Worm (Caenorhabditis elegans): ENCODE measurements around the gene iglr-1.

ce11 chrX:14978756-14979155, 12.4 kb downstream of the iglr-1 start:
- TF ChIP-seq elt-3 (tag; optimal IDR thresholded peaks at IDR 0.05) (no peak), tbx-2 (tag; optimal IDR thresholded peaks at IDR 0.05) (peak; percentile 19), pqm-1 (tag; optimal IDR thresholded peaks at IDR 0.05) (no peak), nhr-76 (tag; optimal IDR thresholded peaks at IDR 0.05) (no peak), unc-62 (GFP tag; optimal IDR thresholded peaks at IDR 0.05) (no peak), ztf-11 (tag; optimal IDR thresholded peaks at IDR 0.05) (no peak), fkh-10 (GFP tag; optimal IDR thresholded peaks at IDR 0.05) (no peak), ceh-82 (tag; optimal IDR thresholded peaks at IDR 0.05) (peak in 2 of 3 experiments; percentile 16 to 30), nhr-11 (tag; optimal IDR thresholded peaks at IDR 0.05) (no peak), skn-1 (tag; optimal IDR thresholded peaks at IDR 0.05) (no peak)

All from whole organism, L1 larva.